Fruit fly (Drosophila melanogaster): ENCODE measurements around the gene CG31633.

DNA sequence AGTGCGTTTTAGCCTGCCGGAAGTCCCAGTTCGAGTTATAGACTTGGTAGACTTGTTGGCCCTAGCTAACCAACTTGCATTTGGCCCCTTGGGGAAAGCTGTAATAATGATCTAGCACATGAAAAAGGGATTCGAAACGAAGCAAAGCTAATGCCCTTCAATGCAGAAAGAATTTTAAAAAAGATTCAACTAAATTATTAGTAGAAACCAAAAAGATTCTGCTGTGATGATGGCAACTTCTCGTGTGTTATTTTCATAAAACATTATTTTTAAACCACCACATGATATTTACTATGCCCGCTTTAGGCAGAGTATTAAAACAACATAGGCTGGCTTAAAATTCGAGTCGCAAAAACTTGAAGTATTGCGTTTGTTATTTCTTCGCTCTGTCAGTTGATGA lies 35.9 kb upstream of the CG31633 start:
- TF ChIP-seq usp (GFP tag; optimal IDR thresholded peaks at IDR 0.05) (no peak), Dll (optimal IDR thresholded peaks at IDR 0.05) (no peak), EcR (GFP tag; optimal IDR thresholded peaks at IDR 0.05) (no peak), psq (optimal IDR thresholded peaks at IDR 0.05) (no peak), CG8478 (optimal IDR thresholded peaks at IDR 0.05) (no peak)
